Fruit fly (Drosophila melanogaster) whole organism, wandering third instar larva: Measurements from ENCODE around the gene CG12992.

Experiments used
- Abd-B ChIP-seq: fragments of >200 bp; optimal IDR thresholded peaks from 2 replicates; lab custom pipeline; 2017; ENCODE audit warnings: missing biosample characterization, missing genetic modification characterization
- CG32264 ChIP-seq: fragments of 200-800 bp; sonication (Bioruptor generic); optimal IDR thresholded peaks from 2 replicates; lab custom pipeline; 2016; ENCODE audit warnings: missing biosample characterization, missing genetic modification characterization
- CG9705 ChIP-seq: fragments of 200-800 bp; sonication (Bioruptor generic); optimal IDR thresholded peaks from 2 replicates; lab custom pipeline; 2018; ENCODE audit warnings: missing biosample characterization, mild to moderate bottlenecking, missing genetic modification characterization
- CrebA ChIP-seq: fragments of 200-800 bp; sonication (Bioruptor generic); optimal IDR thresholded peaks from 2 replicates; lab custom pipeline; 2016; ENCODE audit warnings: missing biosample characterization, mild to moderate bottlenecking, missing genetic modification characterization, borderline replicate concordance
- Dfd ChIP-seq: fragments of >200 bp; optimal IDR thresholded peaks from 2 replicates; lab custom pipeline; 2017; ENCODE audit warnings: missing biosample characterization, missing genetic modification characterization
- Dif ChIP-seq: fragments of 200-275, 200-300 bp; sonication (Bioruptor generic); optimal IDR thresholded peaks from 2 replicates; lab custom pipeline; 2018; ENCODE audit warnings: missing biosample characterization, missing genetic modification characterization; ENCODE audit not compliant: partially characterized antibody
- GATAd ChIP-seq: sonication (Bioruptor generic); optimal IDR thresholded peaks from 2 replicates; lab custom pipeline; 2016; ENCODE audit warnings: missing biosample characterization, missing genetic modification characterization
- HLH106 ChIP-seq: fragments of 200-800 bp; optimal IDR thresholded peaks from 3 replicates; lab custom pipeline; 2019; ENCODE audit warnings: missing biosample characterization, mild to moderate bottlenecking, missing genetic modification characterization, moderate library complexity
- Hnf4 ChIP-seq: fragments of 200-800 bp; sonication (Bioruptor generic); optimal IDR thresholded peaks from 2 replicates; lab custom pipeline; 2016; ENCODE audit warnings: missing biosample characterization, mild to moderate bottlenecking, missing genetic modification characterization
- Hr78 ChIP-seq: fragments of >200 bp; optimal IDR thresholded peaks from 2 replicates; lab custom pipeline; 2017; ENCODE audit warnings: missing biosample characterization, missing genetic modification characterization
- Hr83 ChIP-seq: fragments of 200-300 bp; sonication (Bioruptor generic); optimal IDR thresholded peaks from 2 replicates; lab custom pipeline; 2016; ENCODE audit warnings: missing biosample characterization, mild to moderate bottlenecking, missing genetic modification characterization, moderate library complexity; ENCODE audit not compliant: poor library complexity, severe bottlenecking
- Jra ChIP-seq: sonication (Bioruptor generic); optimal IDR thresholded peaks from 2 replicates; lab custom pipeline; 2016; ENCODE audit warnings: missing biosample characterization, missing genetic modification characterization
- Mio ChIP-seq: sonication (Bioruptor generic); optimal IDR thresholded peaks from 2 replicates; lab custom pipeline; 2016; ENCODE audit warnings: missing biosample characterization, missing genetic modification characterization
- Myc ChIP-seq: fragments of >200 bp; optimal IDR thresholded peaks from 2 replicates; lab custom pipeline; 2017
- N ChIP-seq: fragments of >200 bp; optimal IDR thresholded peaks from 2 replicates; lab custom pipeline; 2018; ENCODE audit warnings: missing biosample characterization, missing external identifiers, missing genetic modification characterization
- OdsH ChIP-seq: fragments of 200-800 bp; sonication (Bioruptor generic); optimal IDR thresholded peaks from 2 replicates; lab custom pipeline; 2016; ENCODE audit warnings: missing biosample characterization, mild to moderate bottlenecking, missing genetic modification characterization
- Rel ChIP-seq, 2 experiments: fragments of 200-800 bp; sonication (Bioruptor generic) in 1 of 2; optimal IDR thresholded peaks; 2 replicates in 1 of 2; 3 replicates in 1 of 2; lab custom pipeline; 2016 to 2019; ENCODE audit warnings: mild to moderate bottlenecking in 2 of 2, missing biosample characterization in 2 of 2, missing genetic modification characterization in 2 of 2, moderate library complexity in 1 of 2
- Sp1 ChIP-seq: fragments of 200-800 bp; sonication (Bioruptor generic); optimal IDR thresholded peaks from 3 replicates; lab custom pipeline; 2019; ENCODE audit warnings: missing biosample characterization, mild to moderate bottlenecking, missing genetic modification characterization, moderate library complexity
- Vsx2 ChIP-seq: fragments of 200-300, 225-300 bp; sonication (Bioruptor generic); optimal IDR thresholded peaks from 2 replicates; lab custom pipeline; 2018; ENCODE audit warnings: missing biosample characterization, missing genetic modification characterization; ENCODE audit not compliant: partially characterized antibody
- br ChIP-seq: fragments of 200-800 bp; sonication (Bioruptor generic); optimal IDR thresholded peaks from 2 replicates; lab custom pipeline; 2016; ENCODE audit warnings: missing biosample characterization, missing genetic modification characterization
- brk ChIP-seq: fragments of 200-800 bp; sonication (Bioruptor generic); optimal IDR thresholded peaks from 2 replicates; lab custom pipeline; 2016; ENCODE audit warnings: missing biosample characterization, mild to moderate bottlenecking, missing genetic modification characterization
- dl ChIP-seq, 2 experiments: fragments of 175-275, 200-275 bp in 1 of 2; fragments of 200-275 bp in 1 of 2; sonication (Bioruptor generic); optimal IDR thresholded peaks; lab custom pipeline; 2018; ENCODE audit warnings: mild to moderate bottlenecking in 2 of 2, missing biosample characterization in 2 of 2, missing genetic modification characterization in 2 of 2, moderate library complexity in 2 of 2; ENCODE audit not compliant: partially characterized antibody in 2 of 2, insufficient read depth in 1 of 2
- dmrt93B ChIP-seq: fragments of 200-800 bp; sonication (Bioruptor generic); optimal IDR thresholded peaks from 2 replicates; lab custom pipeline; 2018; ENCODE audit warnings: missing biosample characterization, mild to moderate bottlenecking, missing genetic modification characterization
- dsf ChIP-seq: sonication (Bioruptor generic); optimal IDR thresholded peaks from 2 replicates; lab custom pipeline; 2016; ENCODE audit warnings: missing biosample characterization, missing genetic modification characterization, borderline replicate concordance
- ey ChIP-seq: fragments of 200-800 bp; sonication (Bioruptor generic); optimal IDR thresholded peaks from 2 replicates; lab custom pipeline; 2016; ENCODE audit warnings: missing biosample characterization, missing genetic modification characterization
- foxo ChIP-seq, 2 experiments: fragments of 200-800 bp; sonication (Bioruptor generic); optimal IDR thresholded peaks; 2 replicates in 1 of 2; 3 replicates in 1 of 2; lab custom pipeline; 2016 to 2017; ENCODE audit warnings: missing biosample characterization in 2 of 2, missing genetic modification characterization in 2 of 2
- fru ChIP-seq: fragments of 200-800 bp; sonication (Bioruptor generic); optimal IDR thresholded peaks from 3 replicates; lab custom pipeline; 2016; ENCODE audit warnings: missing biosample characterization, mild to moderate bottlenecking, missing genetic modification characterization
- h ChIP-seq: fragments of 200-800 bp; sonication (Bioruptor generic); optimal IDR thresholded peaks from 3 replicates; lab custom pipeline; 2016; ENCODE audit warnings: missing biosample characterization, mild to moderate bottlenecking, missing genetic modification characterization
- jim ChIP-seq: fragments of 175-275, 200-325 bp; sonication (Bioruptor generic); optimal IDR thresholded peaks from 2 replicates; lab custom pipeline; 2016; ENCODE audit warnings: missing biosample characterization, mild to moderate bottlenecking, missing genetic modification characterization
- lola ChIP-seq: fragments of >200 bp; optimal IDR thresholded peaks from 2 replicates; lab custom pipeline; 2017; ENCODE audit warnings: missing biosample characterization, missing genetic modification characterization
- pan ChIP-seq: fragments of >200 bp; optimal IDR thresholded peaks from 2 replicates; lab custom pipeline; 2017
- psq ChIP-seq: fragments of 200-800 bp; sonication (Bioruptor generic); optimal IDR thresholded peaks from 3 replicates; lab custom pipeline; 2017; ENCODE audit warnings: missing biosample characterization, mild to moderate bottlenecking, missing genetic modification characterization, moderate library complexity
- rgr ChIP-seq: fragments of 200-800 bp; sonication (Bioruptor generic); optimal IDR thresholded peaks from 3 replicates; lab custom pipeline; 2016; ENCODE audit warnings: missing biosample characterization, mild to moderate bottlenecking, missing genetic modification characterization
- sage ChIP-seq: fragments of 200-800 bp; sonication (Bioruptor generic); optimal IDR thresholded peaks from 2 replicates; lab custom pipeline; 2016; ENCODE audit warnings: missing biosample characterization, mild to moderate bottlenecking, missing genetic modification characterization
- sv ChIP-seq: fragments of 200-800 bp; sonication (Bioruptor generic); optimal IDR thresholded peaks from 3 replicates; lab custom pipeline; 2016; ENCODE audit warnings: missing biosample characterization, missing genetic modification characterization
- tai ChIP-seq: sonication (Bioruptor generic); optimal IDR thresholded peaks from 2 replicates; lab custom pipeline; 2016; ENCODE audit warnings: missing biosample characterization, missing genetic modification characterization
- usp ChIP-seq: fragments of >200 bp; optimal IDR thresholded peaks from 2 replicates; lab custom pipeline; 2017; ENCODE audit warnings: missing biosample characterization, missing genetic modification characterization
- woc ChIP-seq: sonication (Bioruptor generic); optimal IDR thresholded peaks from 2 replicates; lab custom pipeline; 2016; ENCODE audit warnings: missing biosample characterization, mild to moderate bottlenecking, missing genetic modification characterization

The CG12992 gene

DNA sequence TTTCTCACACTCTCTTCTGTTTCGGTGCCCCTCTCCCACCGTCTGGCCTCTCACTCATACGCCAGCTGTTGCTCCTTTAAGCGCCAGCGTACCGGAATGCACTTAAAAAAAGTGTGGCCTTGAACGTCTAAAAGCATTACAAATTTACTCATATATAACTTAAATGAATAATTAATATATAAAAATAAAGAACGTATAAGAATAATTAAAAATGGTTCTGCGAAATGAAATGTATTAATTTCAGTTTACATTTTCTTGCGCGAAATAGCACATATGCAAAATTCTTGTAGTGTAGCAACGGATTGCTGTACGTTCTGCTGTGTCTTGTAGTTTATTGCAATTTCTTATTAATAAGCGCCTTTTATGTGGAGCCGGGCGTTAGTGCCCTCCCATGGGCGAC lies 26.1 kb upstream of the CG12992 start:
- TF ChIP-seq tai (GFP tag; lab: Kevin White, UChicago) (no peak), Hr78 (GFP tag; lab: Kevin White, UChicago) (no peak), OdsH (GFP tag; lab: Kevin White, UChicago) (peak; percentile 32), ey (GFP tag; lab: Kevin White, UChicago) (no peak), jim (GFP tag; lab: Kevin White, UChicago) (no peak), foxo (GFP tag; optimal IDR thresholded peaks at IDR 0.05; lab: Kevin White, UChicago) (peak in 1 of 2 experiments; percentile 60), Rel (GFP tag; optimal IDR thresholded peaks at IDR 0.05; lab: Kevin White, UChicago) (peak; percentile 37), Rel (tag; optimal IDR thresholded peaks at IDR 0.05; lab: Kevin White, UChicago) (no peak), sv (GFP tag; lab: Kevin White, UChicago) (no peak), CG9705 (GFP tag; lab: Kevin White, UChicago) (no peak), brk (GFP tag; lab: Kevin White, UChicago) (peak; percentile 51), Jra (no peak), CrebA (GFP tag; lab: Kevin White, UChicago) (peak; percentile 14), br (GFP tag; lab: Kevin White, UChicago) (no peak), usp (GFP tag; lab: Kevin White, UChicago) (no peak), Dif (GFP tag; lab: Kevin White, UChicago) (no peak), Sp1 (GFP tag; lab: Kevin White, UChicago) (peak; percentile 74), woc (GFP tag; lab: Kevin White, UChicago) (no peak), dmrt93B (GFP tag; lab: Kevin White, UChicago) (peak; percentile 26), fru (GFP tag; lab: Kevin White, UChicago) (peak; percentile 32), dsf (no peak), Dfd (GFP tag; lab: Kevin White, UChicago) (no peak), HLH106 (peak; percentile 66), Hr83 (GFP tag; lab: Kevin White, UChicago) (no peak), sage (GFP tag; lab: Kevin White, UChicago) (peak; percentile 35), h (peak; percentile 44), psq (GFP tag; lab: Kevin White, UChicago) (peak; percentile 51), Mio (GFP tag; lab: Kevin White, UChicago) (no peak), Myc (lab: Kevin White, UChicago) (no peak), pan (lab: Kevin White, UChicago) (no peak), N (GFP tag; lab: Kevin White, UChicago) (no peak), rgr (GFP tag; lab: Kevin White, UChicago) (peak; percentile 45), Hnf4 (GFP tag; lab: Kevin White, UChicago) (no peak), Vsx2 (GFP tag; lab: Kevin White, UChicago) (no peak), Abd-B (GFP tag; lab: Kevin White, UChicago) (no peak), CG32264 (GFP tag; lab: Kevin White, UChicago) (no peak), GATAd (GFP tag; lab: Kevin White, UChicago) (no peak), dl (GFP tag; optimal IDR thresholded peaks at IDR 0.05; lab: Kevin White, UChicago; ENCODE audit: insufficient read depth in 1 of 2, partially characterized antibody in 2 of 2) (no peak), lola (no peak)

DNA sequence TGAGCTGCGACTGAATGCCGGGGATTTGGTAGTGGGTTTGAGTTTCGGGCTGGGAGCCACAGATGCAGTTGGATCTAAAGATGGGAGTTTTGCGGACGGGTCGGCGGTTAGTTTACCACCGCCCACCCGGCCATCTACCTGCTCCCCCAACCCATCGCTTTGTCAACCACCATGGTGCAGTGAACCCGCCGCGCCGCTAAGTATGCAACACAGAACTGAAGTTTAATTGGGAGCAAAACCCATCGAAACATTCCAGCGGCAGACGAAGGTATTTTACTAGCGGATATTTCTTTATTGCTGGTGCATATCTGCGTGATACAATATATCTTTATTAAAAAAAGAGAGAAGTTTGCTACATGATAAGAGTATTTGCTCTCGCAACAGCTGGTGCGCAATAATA lies 22.5 kb upstream of the CG12992 start:
- TF ChIP-seq Jra (no peak), Hnf4 (GFP tag; lab: Kevin White, UChicago) (no peak), usp (GFP tag; lab: Kevin White, UChicago) (no peak), Abd-B (GFP tag; lab: Kevin White, UChicago) (no peak), Rel (GFP tag; optimal IDR thresholded peaks at IDR 0.05; lab: Kevin White, UChicago) (no peak), Rel (tag; optimal IDR thresholded peaks at IDR 0.05; lab: Kevin White, UChicago) (no peak), N (GFP tag; lab: Kevin White, UChicago) (no peak), woc (GFP tag; lab: Kevin White, UChicago) (no peak), Vsx2 (GFP tag; lab: Kevin White, UChicago) (no peak), Hr78 (GFP tag; lab: Kevin White, UChicago) (no peak), OdsH (GFP tag; lab: Kevin White, UChicago) (no peak), Hr83 (GFP tag; lab: Kevin White, UChicago) (no peak), CG9705 (GFP tag; lab: Kevin White, UChicago) (no peak), Dfd (GFP tag; lab: Kevin White, UChicago) (no peak), dmrt93B (GFP tag; lab: Kevin White, UChicago) (no peak), CrebA (GFP tag; lab: Kevin White, UChicago) (no peak), sage (GFP tag; lab: Kevin White, UChicago) (no peak), pan (lab: Kevin White, UChicago) (no peak), sv (GFP tag; lab: Kevin White, UChicago) (no peak), fru (GFP tag; lab: Kevin White, UChicago) (no peak), CG32264 (GFP tag; lab: Kevin White, UChicago) (no peak)
